Worm (Caenorhabditis elegans) whole organism, young adult: ENCODE measurements around the gene met-2.

ENCODE experiments used
- C17E4.6 ChIP-seq: fragments of 200-800 bp; sonication (Bioruptor generic); IDR thresholded peaks from 2 replicates; pipeline ENCODE4 v1.3.6; 2022; ENCODE audit warnings: missing genetic modification reagents, missing genetic modification characterization, missing compliant biosample characterization
- D2030.7 ChIP-seq: fragments of 200-800 bp; sonication (Bioruptor generic); IDR thresholded peaks from 2 replicates; pipeline ENCODE4 v1.3.6; 2022; ENCODE audit warnings: missing genetic modification reagents, missing genetic modification characterization, missing compliant biosample characterization
- F23B12.7 ChIP-seq: sonication (generic microtip); optimal IDR thresholded peaks from 2 replicates; lab custom pipeline; 2017; ENCODE audit warnings: missing genetic modification characterization, mild to moderate bottlenecking, missing compliant biosample characterization, antibody characterized with exemption, moderate library complexity; ENCODE audit not compliant: insufficient read depth
- F33H1.4 ChIP-seq: fragments of 200-800 bp; sonication (Bioruptor generic); IDR thresholded peaks from 2 replicates; pipeline ENCODE4 v1.3.6; 2022; ENCODE audit warnings: missing genetic modification reagents, missing genetic modification characterization, missing compliant biosample characterization
- F39B2.1 ChIP-seq: fragments of 200-800 bp; sonication (Bioruptor generic); IDR thresholded peaks from 2 replicates; pipeline ENCODE4 v1.3.6; 2022; ENCODE audit warnings: missing genetic modification reagents, missing genetic modification characterization, missing compliant biosample characterization
- K11D2.4 ChIP-seq: fragments of 200-800 bp; sonication (Bioruptor generic); IDR thresholded peaks from 2 replicates; pipeline ENCODE4 v1.3.6; 2022; ENCODE audit warnings: missing genetic modification reagents, missing genetic modification characterization, missing compliant biosample characterization
- T07F8.4 ChIP-seq: sonication (generic microtip); optimal IDR thresholded peaks from 2 replicates; lab custom pipeline; 2016; ENCODE audit warnings: mild to moderate bottlenecking, missing genetic modification characterization, moderate library complexity, missing compliant biosample characterization
- Y53F4B.3 ChIP-seq: fragments of 200-800 bp; sonication (Bioruptor generic); IDR thresholded peaks from 2 replicates; pipeline ENCODE4 v1.3.6; 2022; ENCODE audit warnings: missing genetic modification reagents, missing genetic modification characterization, missing compliant biosample characterization
- Y95B8A.8 ChIP-seq: fragments of 200-800 bp; sonication (Bioruptor generic); IDR thresholded peaks from 2 replicates; pipeline ENCODE4 v1.3.6; 2022; ENCODE audit warnings: missing genetic modification reagents, missing genetic modification characterization, missing compliant biosample characterization
- ama-1 ChIP-seq, 3 experiments: fragments of 150-350 bp in 1 of 3; sonication (generic microtip) in 2 of 3; optimal IDR thresholded peaks; 2 replicates each; lab custom pipeline; 2014 to 2018; ENCODE audit warnings: missing biosample characterization in 2 of 3, missing genetic modification characterization in 2 of 3, missing genetic modification reagents in 2 of 3
- aptf-3 ChIP-seq: fragments of 200-800 bp; sonication (Bioruptor generic); IDR thresholded peaks from 2 replicates; pipeline ENCODE4 v1.3.6; 2022; ENCODE audit warnings: missing genetic modification characterization, missing compliant biosample characterization
- athp-1 ChIP-seq: sonication (generic microtip); optimal IDR thresholded peaks from 2 replicates; lab custom pipeline; 2017; ENCODE audit warnings: mild to moderate bottlenecking, missing genetic modification characterization, missing compliant biosample characterization
- attf-3 ChIP-seq: fragments of 200-800 bp; sonication (Bioruptor generic); conservative IDR thresholded peaks from 2 replicates; pipeline ENCODE4 v1.3.6; 2022; ENCODE audit warnings: missing genetic modification reagents, missing genetic modification characterization, missing compliant biosample characterization
- ccch-3 ChIP-seq: fragments of 200-800 bp; sonication (Bioruptor generic); optimal IDR thresholded peaks from 2 replicates; lab custom pipeline; 2018; ENCODE audit warnings: mild to moderate bottlenecking, missing genetic modification characterization, missing compliant biosample characterization
- cebp-2 ChIP-seq: fragments of 200-800 bp; sonication (Bioruptor generic); IDR thresholded peaks from 2 replicates; pipeline ENCODE4 v1.3.6; 2022; ENCODE audit warnings: missing genetic modification characterization, missing compliant biosample characterization
- ceh-79 ChIP-seq: sonication (generic microtip); optimal IDR thresholded peaks from 2 replicates; lab custom pipeline; 2017; ENCODE audit warnings: mild to moderate bottlenecking, missing genetic modification characterization, missing compliant biosample characterization
- dpff-1 ChIP-seq: sonication (generic microtip); optimal IDR thresholded peaks from 2 replicates; lab custom pipeline; 2017; ENCODE audit warnings: mild to moderate bottlenecking, missing genetic modification characterization, missing compliant biosample characterization
- efl-1 ChIP-seq: fragments of 150-350 bp; optimal IDR thresholded peaks from 2 replicates; lab custom pipeline; 2014; ENCODE audit warnings: missing biosample characterization, missing genetic modification reagents, missing genetic modification characterization
- egl-44 ChIP-seq: fragments of 200-800 bp; sonication (Bioruptor generic); IDR thresholded peaks from 2 replicates; pipeline ENCODE4 v1.3.6; 2022; ENCODE audit warnings: missing genetic modification reagents, missing genetic modification characterization, missing compliant biosample characterization
- fkh-3 ChIP-seq: sonication (generic microtip); optimal IDR thresholded peaks from 2 replicates; lab custom pipeline; 2016; ENCODE audit warnings: mild to moderate bottlenecking, missing genetic modification characterization, missing compliant biosample characterization
- hmg-20 ChIP-seq: fragments of 200-800 bp; sonication (Bioruptor generic); IDR thresholded peaks from 2 replicates; pipeline ENCODE4 v1.3.6; 2022; ENCODE audit warnings: missing genetic modification reagents, missing genetic modification characterization, missing compliant biosample characterization
- lag-1 ChIP-seq: fragments of 200-800 bp; sonication (Bioruptor generic); IDR thresholded peaks from 2 replicates; pipeline ENCODE4 v1.3.6; 2022; ENCODE audit warnings: missing genetic modification reagents, missing genetic modification characterization, missing compliant biosample characterization
- lin-35 ChIP-seq, 3 experiments: fragments of 150-350 bp in 2 of 3; sonication (generic microtip) in 1 of 3; optimal IDR thresholded peaks; 2 replicates each; lab custom pipeline; 2014 to 2018; ENCODE audit warnings: missing biosample characterization in 3 of 3, missing genetic modification characterization in 3 of 3, missing genetic modification reagents in 3 of 3
- lir-1 ChIP-seq: fragments of 200-800 bp; sonication (Bioruptor generic); conservative IDR thresholded peaks from 2 replicates; pipeline ENCODE4 v1.3.6; 2022; ENCODE audit warnings: missing genetic modification reagents, missing genetic modification characterization, missing compliant biosample characterization
- lsl-1 ChIP-seq: fragments of 200-800 bp; sonication (Bioruptor generic); optimal IDR thresholded peaks from 2 replicates; lab custom pipeline; 2018; ENCODE audit warnings: mild to moderate bottlenecking, missing genetic modification characterization, moderate library complexity, missing compliant biosample characterization
- lsy-27 ChIP-seq: sonication (generic microtip); optimal IDR thresholded peaks from 2 replicates; lab custom pipeline; 2017; ENCODE audit warnings: missing genetic modification characterization, mild to moderate bottlenecking, missing compliant biosample characterization, antibody characterized with exemption, missing genotype, borderline replicate concordance; ENCODE audit not compliant: insufficient read depth
- madf-10 ChIP-seq: sonication (generic microtip); optimal IDR thresholded peaks from 2 replicates; lab custom pipeline; 2016; ENCODE audit warnings: mild to moderate bottlenecking, missing genetic modification characterization, missing compliant biosample characterization
- madf-3 ChIP-seq: fragments of 200-800 bp; sonication (Bioruptor generic); IDR thresholded peaks from 2 replicates; pipeline ENCODE4 v1.3.6; 2022; ENCODE audit warnings: missing genetic modification reagents, missing genetic modification characterization, missing compliant biosample characterization
- madf-6 ChIP-seq: fragments of 200-800 bp; sonication (Bioruptor generic); IDR thresholded peaks from 2 replicates; pipeline ENCODE4 v1.3.6; 2022; ENCODE audit warnings: missing genetic modification reagents, missing genetic modification characterization, missing compliant biosample characterization
- madf-8 ChIP-seq: fragments of 200-800 bp; sonication (Bioruptor generic); conservative IDR thresholded peaks from 2 replicates; pipeline ENCODE4 v1.3.6; 2022; ENCODE audit warnings: missing genetic modification reagents, missing genetic modification characterization, missing compliant biosample characterization
- mxl-1 ChIP-seq: sonication (generic microtip); optimal IDR thresholded peaks from 2 replicates; lab custom pipeline; 2016; ENCODE audit warnings: missing genetic modification characterization, missing compliant biosample characterization
- nfya-1 ChIP-seq: sonication (generic microtip); optimal IDR thresholded peaks from 2 replicates; lab custom pipeline; 2017; ENCODE audit warnings: antibody characterized with exemption, missing compliant biosample characterization, missing genetic modification characterization, borderline replicate concordance; ENCODE audit not compliant: insufficient read depth
- nhr-179 ChIP-seq: sonication (generic microtip); optimal IDR thresholded peaks from 2 replicates; lab custom pipeline; 2016; ENCODE audit warnings: mild to moderate bottlenecking, missing genetic modification characterization, missing compliant biosample characterization
- pha-4 ChIP-seq: fragments of 150-350 bp; sonication (generic microtip); optimal IDR thresholded peaks from 2 replicates; lab custom pipeline; 2014; ENCODE audit warnings: missing biosample characterization, missing genetic modification reagents, missing genetic modification characterization
- rcor-1 ChIP-seq: fragments of 200-800 bp; sonication (Bioruptor generic); IDR thresholded peaks from 2 replicates; pipeline ENCODE4 v1.3.6; 2022; ENCODE audit warnings: missing genetic modification reagents, missing genetic modification characterization, missing compliant biosample characterization
- rec-8 ChIP-seq, 2 experiments: sonication (generic microtip); optimal IDR thresholded peaks; 2 replicates each; lab custom pipeline; 2016; ENCODE audit warnings: mild to moderate bottlenecking in 2 of 2, missing genetic modification characterization in 2 of 2, missing genetic modification reagents in 2 of 2, missing genotype in 2 of 2, missing biosample characterization in 1 of 2, missing compliant biosample characterization in 1 of 2, moderate library complexity in 1 of 2
- snpc-1.1 ChIP-seq: sonication (generic microtip); optimal IDR thresholded peaks from 2 replicates; lab custom pipeline; 2017; ENCODE audit warnings: missing genetic modification characterization, mild to moderate bottlenecking, missing compliant biosample characterization, antibody characterized with exemption, moderate library complexity, missing genotype, missing genetic modification reagents; ENCODE audit not compliant: insufficient read depth
- snpc-1.3 ChIP-seq: sonication (generic microtip); optimal IDR thresholded peaks from 2 replicates; lab custom pipeline; 2017; ENCODE audit warnings: missing genetic modification characterization, mild to moderate bottlenecking, missing compliant biosample characterization, antibody characterized with exemption, moderate library complexity, missing genotype, missing genetic modification reagents; ENCODE audit not compliant: insufficient read depth
- somi-1 ChIP-seq: fragments of 200-800 bp; sonication (Bioruptor generic); optimal IDR thresholded peaks from 2 replicates; lab custom pipeline; 2018; ENCODE audit warnings: mild to moderate bottlenecking, missing genetic modification characterization, missing compliant biosample characterization
- unc-62 ChIP-seq: fragments of 150-350 bp; optimal IDR thresholded peaks from 2 replicates; lab custom pipeline; 2014; ENCODE audit warnings: missing biosample characterization, missing genetic modification reagents, missing genetic modification characterization
- xnd-1 ChIP-seq: sonication (generic microtip); optimal IDR thresholded peaks from 2 replicates; lab custom pipeline; 2016; ENCODE audit warnings: missing genotype, missing genetic modification reagents, missing genetic modification characterization, missing compliant biosample characterization
- zim-3 ChIP-seq: sonication (generic microtip); optimal IDR thresholded peaks from 2 replicates; lab custom pipeline; 2017; ENCODE audit warnings: mild to moderate bottlenecking, missing genetic modification characterization, moderate library complexity, missing compliant biosample characterization
- ztf-28 ChIP-seq: fragments of 200-800 bp; sonication (Bioruptor generic); IDR thresholded peaks from 2 replicates; pipeline ENCODE4 v1.3.6; 2022; ENCODE audit warnings: missing genetic modification reagents, missing genetic modification characterization, missing compliant biosample characterization
- ztf-3 ChIP-seq: fragments of 200-800 bp; sonication (Bioruptor generic); optimal IDR thresholded peaks from 2 replicates; lab custom pipeline; 2018; ENCODE audit warnings: mild to moderate bottlenecking, missing genetic modification characterization, missing compliant biosample characterization

The met-2 gene

DNA sequence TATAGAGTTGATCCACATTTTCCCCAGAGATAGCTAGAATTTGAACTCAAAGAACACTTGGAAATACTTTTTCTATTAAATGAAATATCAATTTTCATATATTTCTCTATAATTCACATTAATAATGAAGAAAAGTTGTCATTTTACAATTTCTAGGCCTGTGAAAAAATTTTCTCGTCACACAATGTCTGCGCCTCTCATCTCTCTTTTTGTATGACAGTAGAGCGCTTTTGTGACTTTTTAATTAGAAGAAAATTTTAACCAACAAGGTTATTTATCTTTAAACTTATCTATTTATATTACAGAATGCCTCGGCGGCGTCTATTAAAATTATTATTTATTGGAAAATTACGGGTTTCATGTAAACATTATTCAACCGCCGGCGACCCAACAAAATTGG is 53.9 kb downstream of the met-2 start, which contains the start of gene ZK1236.1:
Gene ZK1236.1 (plus strand): TSS at position 263 of the 400 bp plus-strand sequence.
- TF ChIP-seq lsl-1 (GFP tag; lab: Kevin White, UChicago) (peak; percentile 59), ccch-3 (GFP tag; lab: Kevin White, UChicago) (no peak), hmg-20 (GFP tag; lab: Robert Waterston, UW) (no peak), fkh-3 (tag; lab: Kevin White, UChicago) (no peak), snpc-1.1 (tag; lab: Kevin White, UChicago) (no peak), madf-6 (GFP tag; lab: Robert Waterston, UW) (peak; percentile 96), xnd-1 (tag; lab: Kevin White, UChicago) (peak; percentile 81), D2030.7 (GFP tag; lab: Robert Waterston, UW) (peak; percentile 44; the same call in 1 of the 2 replicates), efl-1 (GFP tag; lab: Kevin White, UChicago) (no peak), ama-1 (optimal IDR thresholded peaks at IDR 0.05; lab: Kevin White, UChicago) (no peak), ama-1 (GFP tag; optimal IDR thresholded peaks at IDR 0.05; lab: Kevin White, UChicago) (no peak), zim-3 (tag; lab: Kevin White, UChicago) (no peak), K11D2.4 (no peak), rcor-1 (no peak), lir-1 (GFP tag; lab: Robert Waterston, UW) (no peak), lin-35 (GFP tag; optimal IDR thresholded peaks at IDR 0.05; lab: Kevin White, UChicago) (no peak), F23B12.7 (tag; lab: Kevin White, UChicago) (peak; percentile 1), attf-3 (GFP tag; lab: Robert Waterston, UW) (peak; percentile 55; the same call in 1 of the 2 replicates), cebp-2 (GFP tag; lab: Robert Waterston, UW) (no peak), lag-1 (GFP tag; lab: Robert Waterston, UW) (no peak), madf-3 (GFP tag; lab: Robert Waterston, UW) (no peak), dpff-1 (tag; lab: Kevin White, UChicago) (no peak), F39B2.1 (GFP tag; lab: Robert Waterston, UW) (no peak), lsy-27 (tag; lab: Kevin White, UChicago) (no peak), egl-44 (GFP tag; lab: Robert Waterston, UW) (no peak), F33H1.4 (GFP tag; lab: Robert Waterston, UW) (peak; percentile 36; the same call in 1 of the 2 replicates), ztf-28 (no peak), snpc-1.3 (tag; lab: Kevin White, UChicago) (peak; percentile 7), madf-8 (GFP tag; lab: Robert Waterston, UW) (peak; percentile 95), ceh-79 (tag; lab: Kevin White, UChicago) (no peak)
- TF ChIP-seq, all 124 proteins: peak for 9

DNA sequence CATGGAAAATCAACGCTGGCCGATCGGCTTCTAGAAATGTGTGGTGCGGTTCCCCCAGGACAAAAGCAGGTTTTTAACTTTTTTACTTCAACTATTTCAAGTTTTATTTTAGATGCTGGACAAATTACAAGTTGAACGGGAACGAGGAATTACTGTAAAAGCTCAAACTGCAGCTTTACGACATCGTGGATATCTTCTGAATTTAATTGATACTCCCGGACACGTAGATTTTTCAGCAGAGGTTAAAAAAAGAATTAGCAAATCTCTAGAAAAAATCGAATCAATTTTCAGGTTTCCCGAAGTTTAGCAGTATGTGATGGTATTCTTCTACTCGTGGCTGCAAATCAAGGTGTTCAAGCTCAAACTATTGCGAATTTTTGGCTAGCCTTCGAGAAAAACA is 54.4 kb downstream of the met-2 start:
- TF ChIP-seq mxl-1 (tag; lab: Kevin White, UChicago) (no peak), D2030.7 (GFP tag; lab: Robert Waterston, UW) (no peak), hmg-20 (GFP tag; lab: Robert Waterston, UW) (no peak), ztf-3 (GFP tag; lab: Kevin White, UChicago) (no peak), athp-1 (no peak), Y95B8A.8 (no peak), unc-62 (no peak), C17E4.6 (GFP tag; lab: Robert Waterston, UW) (no peak), rec-8 (tag; optimal IDR thresholded peaks at IDR 0.05; lab: Kevin White, UChicago) (no peak), Y53F4B.3 (no peak), lag-1 (GFP tag; lab: Robert Waterston, UW) (no peak), madf-10 (tag; lab: Kevin White, UChicago) (no peak), nhr-179 (tag; lab: Kevin White, UChicago) (no peak), ceh-79 (tag; lab: Kevin White, UChicago) (no peak), aptf-3 (GFP tag; lab: Robert Waterston, UW) (no peak), pha-4 (tag; lab: Kevin White, UChicago) (no peak), nfya-1 (no peak), T07F8.4 (tag; lab: Kevin White, UChicago) (no peak), somi-1 (GFP tag; lab: Kevin White, UChicago) (no peak)
